Fruit fly (Drosophila melanogaster) whole organism, wandering third instar larva: ENCODE measurements around the gene CG2924.
A peak's percentile ranks its signal among the peaks of the same experiment; 100 is the strongest.

Experiments
- Abd-B ChIP-seq: fragments of >200 bp; optimal IDR thresholded peaks from 2 replicates; lab custom pipeline; 2017; ENCODE audit warnings: missing biosample characterization, missing genetic modification characterization
- CG32264 ChIP-seq: fragments of 200-800 bp; sonication (Bioruptor generic); optimal IDR thresholded peaks from 2 replicates; lab custom pipeline; 2016; ENCODE audit warnings: missing biosample characterization, missing genetic modification characterization
- CG9705 ChIP-seq: fragments of 200-800 bp; sonication (Bioruptor generic); optimal IDR thresholded peaks from 2 replicates; lab custom pipeline; 2018; ENCODE audit warnings: missing biosample characterization, mild to moderate bottlenecking, missing genetic modification characterization
- CrebA ChIP-seq: fragments of 200-800 bp; sonication (Bioruptor generic); optimal IDR thresholded peaks from 2 replicates; lab custom pipeline; 2016; ENCODE audit warnings: missing biosample characterization, mild to moderate bottlenecking, missing genetic modification characterization, borderline replicate concordance
- Dfd ChIP-seq: fragments of >200 bp; optimal IDR thresholded peaks from 2 replicates; lab custom pipeline; 2017; ENCODE audit warnings: missing biosample characterization, missing genetic modification characterization
- Dif ChIP-seq: fragments of 200-275, 200-300 bp; sonication (Bioruptor generic); optimal IDR thresholded peaks from 2 replicates; lab custom pipeline; 2018; ENCODE audit warnings: missing biosample characterization, missing genetic modification characterization; ENCODE audit not compliant: partially characterized antibody
- GATAd ChIP-seq: sonication (Bioruptor generic); optimal IDR thresholded peaks from 2 replicates; lab custom pipeline; 2016; ENCODE audit warnings: missing biosample characterization, missing genetic modification characterization
- HLH106 ChIP-seq: fragments of 200-800 bp; optimal IDR thresholded peaks from 3 replicates; lab custom pipeline; 2019; ENCODE audit warnings: missing biosample characterization, mild to moderate bottlenecking, missing genetic modification characterization, moderate library complexity
- Hnf4 ChIP-seq: fragments of 200-800 bp; sonication (Bioruptor generic); optimal IDR thresholded peaks from 2 replicates; lab custom pipeline; 2016; ENCODE audit warnings: missing biosample characterization, mild to moderate bottlenecking, missing genetic modification characterization
- Hr78 ChIP-seq: fragments of >200 bp; optimal IDR thresholded peaks from 2 replicates; lab custom pipeline; 2017; ENCODE audit warnings: missing biosample characterization, missing genetic modification characterization
- Hr83 ChIP-seq: fragments of 200-300 bp; sonication (Bioruptor generic); optimal IDR thresholded peaks from 2 replicates; lab custom pipeline; 2016; ENCODE audit warnings: missing biosample characterization, mild to moderate bottlenecking, missing genetic modification characterization, moderate library complexity; ENCODE audit not compliant: poor library complexity, severe bottlenecking
- Jra ChIP-seq: sonication (Bioruptor generic); optimal IDR thresholded peaks from 2 replicates; lab custom pipeline; 2016; ENCODE audit warnings: missing biosample characterization, missing genetic modification characterization
- Mio ChIP-seq: sonication (Bioruptor generic); optimal IDR thresholded peaks from 2 replicates; lab custom pipeline; 2016; ENCODE audit warnings: missing biosample characterization, missing genetic modification characterization
- Myc ChIP-seq: fragments of >200 bp; optimal IDR thresholded peaks from 2 replicates; lab custom pipeline; 2017
- N ChIP-seq: fragments of >200 bp; optimal IDR thresholded peaks from 2 replicates; lab custom pipeline; 2018; ENCODE audit warnings: missing biosample characterization, missing external identifiers, missing genetic modification characterization
- OdsH ChIP-seq: fragments of 200-800 bp; sonication (Bioruptor generic); optimal IDR thresholded peaks from 2 replicates; lab custom pipeline; 2016; ENCODE audit warnings: missing biosample characterization, mild to moderate bottlenecking, missing genetic modification characterization
- Rel ChIP-seq, 2 experiments: fragments of 200-800 bp; sonication (Bioruptor generic) in 1 of 2; optimal IDR thresholded peaks; 2 replicates in 1 of 2; 3 replicates in 1 of 2; lab custom pipeline; 2016 to 2019; ENCODE audit warnings: mild to moderate bottlenecking in 2 of 2, missing biosample characterization in 2 of 2, missing genetic modification characterization in 2 of 2, moderate library complexity in 1 of 2
- Sp1 ChIP-seq: fragments of 200-800 bp; sonication (Bioruptor generic); optimal IDR thresholded peaks from 3 replicates; lab custom pipeline; 2019; ENCODE audit warnings: missing biosample characterization, mild to moderate bottlenecking, missing genetic modification characterization, moderate library complexity
- Vsx2 ChIP-seq: fragments of 200-300, 225-300 bp; sonication (Bioruptor generic); optimal IDR thresholded peaks from 2 replicates; lab custom pipeline; 2018; ENCODE audit warnings: missing biosample characterization, missing genetic modification characterization; ENCODE audit not compliant: partially characterized antibody
- br ChIP-seq: fragments of 200-800 bp; sonication (Bioruptor generic); optimal IDR thresholded peaks from 2 replicates; lab custom pipeline; 2016; ENCODE audit warnings: missing biosample characterization, missing genetic modification characterization
- brk ChIP-seq: fragments of 200-800 bp; sonication (Bioruptor generic); optimal IDR thresholded peaks from 2 replicates; lab custom pipeline; 2016; ENCODE audit warnings: missing biosample characterization, mild to moderate bottlenecking, missing genetic modification characterization
- dl ChIP-seq, 2 experiments: fragments of 175-275, 200-275 bp in 1 of 2; fragments of 200-275 bp in 1 of 2; sonication (Bioruptor generic); optimal IDR thresholded peaks; lab custom pipeline; 2018; ENCODE audit warnings: mild to moderate bottlenecking in 2 of 2, missing biosample characterization in 2 of 2, missing genetic modification characterization in 2 of 2, moderate library complexity in 2 of 2; ENCODE audit not compliant: partially characterized antibody in 2 of 2, insufficient read depth in 1 of 2
- dmrt93B ChIP-seq: fragments of 200-800 bp; sonication (Bioruptor generic); optimal IDR thresholded peaks from 2 replicates; lab custom pipeline; 2018; ENCODE audit warnings: missing biosample characterization, mild to moderate bottlenecking, missing genetic modification characterization
- dsf ChIP-seq: sonication (Bioruptor generic); optimal IDR thresholded peaks from 2 replicates; lab custom pipeline; 2016; ENCODE audit warnings: missing biosample characterization, missing genetic modification characterization, borderline replicate concordance
- ey ChIP-seq: fragments of 200-800 bp; sonication (Bioruptor generic); optimal IDR thresholded peaks from 2 replicates; lab custom pipeline; 2016; ENCODE audit warnings: missing biosample characterization, missing genetic modification characterization
- foxo ChIP-seq, 2 experiments: fragments of 200-800 bp; sonication (Bioruptor generic); optimal IDR thresholded peaks; 2 replicates in 1 of 2; 3 replicates in 1 of 2; lab custom pipeline; 2016 to 2017; ENCODE audit warnings: missing biosample characterization in 2 of 2, missing genetic modification characterization in 2 of 2
- fru ChIP-seq: fragments of 200-800 bp; sonication (Bioruptor generic); optimal IDR thresholded peaks from 3 replicates; lab custom pipeline; 2016; ENCODE audit warnings: missing biosample characterization, mild to moderate bottlenecking, missing genetic modification characterization
- h ChIP-seq: fragments of 200-800 bp; sonication (Bioruptor generic); optimal IDR thresholded peaks from 3 replicates; lab custom pipeline; 2016; ENCODE audit warnings: missing biosample characterization, mild to moderate bottlenecking, missing genetic modification characterization
- jim ChIP-seq: fragments of 175-275, 200-325 bp; sonication (Bioruptor generic); optimal IDR thresholded peaks from 2 replicates; lab custom pipeline; 2016; ENCODE audit warnings: missing biosample characterization, mild to moderate bottlenecking, missing genetic modification characterization
- lola ChIP-seq: fragments of >200 bp; optimal IDR thresholded peaks from 2 replicates; lab custom pipeline; 2017; ENCODE audit warnings: missing biosample characterization, missing genetic modification characterization
- pan ChIP-seq: fragments of >200 bp; optimal IDR thresholded peaks from 2 replicates; lab custom pipeline; 2017
- psq ChIP-seq: fragments of 200-800 bp; sonication (Bioruptor generic); optimal IDR thresholded peaks from 3 replicates; lab custom pipeline; 2017; ENCODE audit warnings: missing biosample characterization, mild to moderate bottlenecking, missing genetic modification characterization, moderate library complexity
- rgr ChIP-seq: fragments of 200-800 bp; sonication (Bioruptor generic); optimal IDR thresholded peaks from 3 replicates; lab custom pipeline; 2016; ENCODE audit warnings: missing biosample characterization, mild to moderate bottlenecking, missing genetic modification characterization
- sage ChIP-seq: fragments of 200-800 bp; sonication (Bioruptor generic); optimal IDR thresholded peaks from 2 replicates; lab custom pipeline; 2016; ENCODE audit warnings: missing biosample characterization, mild to moderate bottlenecking, missing genetic modification characterization
- sv ChIP-seq: fragments of 200-800 bp; sonication (Bioruptor generic); optimal IDR thresholded peaks from 3 replicates; lab custom pipeline; 2016; ENCODE audit warnings: missing biosample characterization, missing genetic modification characterization
- tai ChIP-seq: sonication (Bioruptor generic); optimal IDR thresholded peaks from 2 replicates; lab custom pipeline; 2016; ENCODE audit warnings: missing biosample characterization, missing genetic modification characterization
- usp ChIP-seq: fragments of >200 bp; optimal IDR thresholded peaks from 2 replicates; lab custom pipeline; 2017; ENCODE audit warnings: missing biosample characterization, missing genetic modification characterization
- woc ChIP-seq: sonication (Bioruptor generic); optimal IDR thresholded peaks from 2 replicates; lab custom pipeline; 2016; ENCODE audit warnings: missing biosample characterization, mild to moderate bottlenecking, missing genetic modification characterization

CG2924 gene

dm6 chrX:2318369-2318768 is 47.8 kb upstream of the CG2924 start (continued):
- TF ChIP-seq Sp1 (GFP tag; lab: Kevin White, UChicago) = peak; percentile 26
- no peak for TF ChIP-seq lola (GFP tag; lab: Kevin White, UChicago)

- TF ChIP-seq usp (GFP tag; lab: Kevin White, UChicago) (no peak), Hnf4 (GFP tag; lab: Kevin White, UChicago) (peak; percentile 3), br (GFP tag; lab: Kevin White, UChicago) (peak; percentile 14), N (peak; percentile 22), woc (GFP tag; lab: Kevin White, UChicago) (peak; percentile 8), tai (GFP tag; lab: Kevin White, UChicago) (no peak), sage (GFP tag; lab: Kevin White, UChicago) (no peak), CrebA (no peak), Mio (no peak), pan (peak; percentile 32), OdsH (peak; percentile 27), Jra (peak; percentile 62), brk (GFP tag; lab: Kevin White, UChicago) (no peak), Dif (GFP tag; lab: Kevin White, UChicago) (peak; percentile 98), HLH106 (tag; lab: Kevin White, UChicago) (no peak), h (GFP tag; lab: Kevin White, UChicago) (peak; percentile 95), Rel (GFP tag; optimal IDR thresholded peaks at IDR 0.05; lab: Kevin White, UChicago) (no peak), Rel (tag; optimal IDR thresholded peaks at IDR 0.05; lab: Kevin White, UChicago) (peak; percentile 84), jim (GFP tag; lab: Kevin White, UChicago) (no peak), sv (GFP tag; lab: Kevin White, UChicago) (no peak), Abd-B (GFP tag; lab: Kevin White, UChicago) (no peak), Dfd (no peak), fru (peak; percentile 52), ey (GFP tag; lab: Kevin White, UChicago) (no peak), Hr83 (peak; percentile 10), GATAd (GFP tag; lab: Kevin White, UChicago) (peak; percentile 67), psq (GFP tag; lab: Kevin White, UChicago) (peak; percentile 86), Vsx2 (GFP tag; lab: Kevin White, UChicago) (peak; percentile 95), lola (GFP tag; lab: Kevin White, UChicago) (no peak), CG9705 (GFP tag; lab: Kevin White, UChicago) (no peak), dsf (GFP tag; lab: Kevin White, UChicago) (no peak), Myc (lab: Kevin White, UChicago) (no peak), dl (GFP tag; optimal IDR thresholded peaks at IDR 0.05; lab: Kevin White, UChicago; ENCODE audit: insufficient read depth in 1 of 2, partially characterized antibody in 2 of 2) (peak; percentile 96 to 98), dmrt93B (GFP tag; lab: Kevin White, UChicago) (no peak), Sp1 (GFP tag; lab: Kevin White, UChicago) (peak; percentile 21), foxo (GFP tag; optimal IDR thresholded peaks at IDR 0.05; lab: Kevin White, UChicago) (peak; percentile 16 to 38), CG32264 (no peak), rgr (GFP tag; lab: Kevin White, UChicago) (peak; percentile 30), Hr78 (GFP tag; lab: Kevin White, UChicago) (no peak)
These were observed 46.8 kb upstream of the CG2924 start for dm6 chrX:2317347-2317832.

dm6 chrX:2308403-2308965 is 37.9 kb upstream of the CG2924 start:
- TF ChIP-seq Dif (GFP tag; lab: Kevin White, UChicago) (no peak), h (GFP tag; lab: Kevin White, UChicago) (peak; percentile 44)
